Worm (Caenorhabditis elegans) whole organism, L3 larva: ENCODE measurements around the gene mnp-1.

Source experiments
- lin-39 ChIP-seq: fragments of 150-350 bp; optimal IDR thresholded peaks from 2 replicates; lab custom pipeline; 2018; ENCODE audit warnings: missing biosample characterization, missing genetic modification reagents, missing genetic modification characterization
- nhr-77 ChIP-seq: fragments of 150-350 bp; optimal IDR thresholded peaks from 2 replicates; lab custom pipeline; 2014; ENCODE audit warnings: missing biosample characterization, missing genetic modification characterization
- unc-62 ChIP-seq: fragments of 150-350 bp; sonication (generic microtip); optimal IDR thresholded peaks from 4 replicates; lab custom pipeline; 2014; ENCODE audit warnings: missing biosample characterization, missing genetic modification reagents, missing genetic modification characterization

DNA sequence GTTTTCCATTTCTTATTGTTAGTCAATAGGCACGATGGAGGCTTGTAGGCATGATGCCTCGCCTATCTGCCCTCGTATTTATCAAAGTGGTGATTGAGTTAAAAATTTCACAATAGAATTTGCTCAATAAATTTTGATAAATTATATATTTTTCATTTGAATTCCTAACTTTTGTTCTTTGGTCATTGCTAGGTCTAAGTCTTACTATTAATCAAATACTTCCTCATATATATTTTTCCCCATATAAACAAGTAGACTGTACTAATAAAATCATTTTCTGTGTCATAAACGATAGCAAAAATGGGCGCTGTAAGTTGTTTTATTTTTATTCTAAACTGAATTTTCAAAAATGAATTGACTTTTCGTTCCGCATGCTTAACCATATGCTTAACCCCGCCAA is 28.1 kb downstream of the mnp-1 start, which contains the start of gene pals-28:
- TF ChIP-seq lin-39: no peak
- TF ChIP-seq nhr-77 (tag; lab: Kevin White, UChicago): no peak
- TF ChIP-seq unc-62 (GFP tag; lab: Kevin White, UChicago): no peak
